Worm (Caenorhabditis elegans) whole organism, L1 larva: Measurements from ENCODE around the gene xbx-6.

ENCODE experiments used
- C34B4.2 ChIP-seq: sonication (generic microtip); optimal IDR thresholded peaks from 2 replicates; lab custom pipeline; 2017; ENCODE audit warnings: mild to moderate bottlenecking, missing genetic modification characterization, missing compliant biosample characterization
- F16B12.6 ChIP-seq: fragments of 150-350 bp; optimal IDR thresholded peaks from 2 replicates; lab custom pipeline; 2014; ENCODE audit warnings: missing biosample characterization, missing genetic modification characterization
- aha-1 ChIP-seq: fragments of 150-350 bp; optimal IDR thresholded peaks from 2 replicates; lab custom pipeline; 2014; ENCODE audit warnings: missing biosample characterization, missing genetic modification characterization
- aly-2 ChIP-seq: fragments of 150-350 bp; optimal IDR thresholded peaks from 2 replicates; lab custom pipeline; 2014; ENCODE audit warnings: missing biosample characterization, missing genetic modification characterization
- ama-1 ChIP-seq: fragments of 150-350 bp; optimal IDR thresholded peaks from 2 replicates; lab custom pipeline; 2014
- blmp-1 ChIP-seq: fragments of 150-350 bp; optimal IDR thresholded peaks from 2 replicates; lab custom pipeline; 2014; ENCODE audit warnings: missing biosample characterization, missing genetic modification characterization
- ceh-63 ChIP-seq: fragments of 200-800 bp; sonication (Bioruptor generic); optimal IDR thresholded peaks from 2 replicates; lab custom pipeline; 2018; ENCODE audit warnings: mild to moderate bottlenecking, missing genetic modification characterization, missing compliant biosample characterization
- ceh-8 ChIP-seq: fragments of 200-800 bp; sonication (Bioruptor generic); optimal IDR thresholded peaks from 2 replicates; lab custom pipeline; 2018; ENCODE audit warnings: mild to moderate bottlenecking, missing genetic modification characterization, moderate library complexity, missing compliant biosample characterization
- ceh-82 ChIP-seq, 3 experiments: fragments of 150-350 bp in 1 of 3; sonication (generic microtip) in 2 of 3; optimal IDR thresholded peaks; 2 replicates each; lab custom pipeline; 2014 to 2017; ENCODE audit warnings: missing biosample characterization in 3 of 3, missing genetic modification characterization in 3 of 3
- ceh-88 ChIP-seq: fragments of 200-800 bp; sonication (Bioruptor generic); IDR thresholded peaks from 2 replicates; pipeline ENCODE4 v1.3.6; 2022; ENCODE audit warnings: missing genetic modification characterization, missing compliant biosample characterization
- ceh-90 ChIP-seq: sonication (generic microtip); optimal IDR thresholded peaks from 2 replicates; lab custom pipeline; 2016; ENCODE audit warnings: missing genetic modification characterization, missing compliant biosample characterization
- dsc-1 ChIP-seq: sonication (generic microtip); optimal IDR thresholded peaks from 2 replicates; lab custom pipeline; 2016; ENCODE audit warnings: mild to moderate bottlenecking, missing genetic modification characterization, missing compliant biosample characterization
- elt-2 ChIP-seq: sonication (generic microtip); optimal IDR thresholded peaks from 2 replicates; lab custom pipeline; 2016; ENCODE audit warnings: missing genetic modification characterization, mild to moderate bottlenecking, inconsistent platforms, missing compliant biosample characterization, missing genetic modification reagents
- fkh-10 ChIP-seq: sonication (generic microtip); optimal IDR thresholded peaks from 2 replicates; lab custom pipeline; 2017; ENCODE audit warnings: missing biosample characterization, missing genetic modification reagents, missing genetic modification characterization
- fkh-4 ChIP-seq: sonication (generic microtip); optimal IDR thresholded peaks from 2 replicates; lab custom pipeline; 2016; ENCODE audit warnings: missing compliant biosample characterization, missing genetic modification characterization, borderline replicate concordance
- fos-1 ChIP-seq: fragments of 150-350 bp; optimal IDR thresholded peaks from 2 replicates; lab custom pipeline; 2014; ENCODE audit warnings: missing biosample characterization, missing genetic modification characterization
- grh-1 ChIP-seq: fragments of 200-800 bp; sonication (Bioruptor generic); IDR thresholded peaks from 2 replicates; pipeline ENCODE4 v1.3.6; 2022; ENCODE audit warnings: missing genetic modification reagents, missing genetic modification characterization, missing compliant biosample characterization
- hlh-4 ChIP-seq: sonication (generic microtip); optimal IDR thresholded peaks from 2 replicates; lab custom pipeline; 2016; ENCODE audit warnings: mild to moderate bottlenecking, missing genetic modification characterization, missing compliant biosample characterization
- hpl-2 ChIP-seq: fragments of 150-350 bp; optimal IDR thresholded peaks from 2 replicates; lab custom pipeline; 2014; ENCODE audit warnings: missing biosample characterization, missing genetic modification reagents, missing genetic modification characterization
- jun-1 ChIP-seq: fragments of 150-350 bp; optimal IDR thresholded peaks from 2 replicates; lab custom pipeline; 2014; ENCODE audit warnings: missing biosample characterization, missing genetic modification reagents, missing genetic modification characterization
- lin-13 ChIP-seq: fragments of 150-350 bp; optimal IDR thresholded peaks from 2 replicates; lab custom pipeline; 2014; ENCODE audit warnings: missing biosample characterization, missing genetic modification reagents, missing genetic modification characterization
- lin-14 ChIP-seq: fragments of 200-800 bp; sonication (Bioruptor generic); optimal IDR thresholded peaks from 2 replicates; lab custom pipeline; 2018; ENCODE audit warnings: mild to moderate bottlenecking, missing genetic modification characterization, moderate library complexity, missing compliant biosample characterization
- lin-15B ChIP-seq: fragments of 150-350 bp; sonication (generic microtip); optimal IDR thresholded peaks from 3 replicates; lab custom pipeline; 2014; ENCODE audit warnings: missing biosample characterization, missing genetic modification characterization
- lir-3 ChIP-seq: sonication (generic microtip); optimal IDR thresholded peaks from 2 replicates; lab custom pipeline; 2016; ENCODE audit warnings: mild to moderate bottlenecking, missing genetic modification characterization, moderate library complexity, missing compliant biosample characterization; ENCODE audit not compliant: poor library complexity
- lsy-2 ChIP-seq, 2 experiments: fragments of 150-350 bp; optimal IDR thresholded peaks; 2 replicates each; lab custom pipeline; 2014; ENCODE audit warnings: missing biosample characterization in 2 of 2, missing genetic modification characterization in 2 of 2
- mab-9 ChIP-seq: fragments of 200-800 bp; sonication (Bioruptor generic); IDR thresholded peaks from 2 replicates; pipeline ENCODE4 v1.3.6; 2022; ENCODE audit warnings: missing genetic modification reagents, missing genetic modification characterization, missing compliant biosample characterization
- mdl-1 ChIP-seq, 2 experiments: fragments of 150-350 bp; optimal IDR thresholded peaks; 2 replicates each; lab custom pipeline; 2014 to 2017; ENCODE audit warnings: missing biosample characterization in 2 of 2, missing genetic modification characterization in 2 of 2, inconsistent platforms in 1 of 2
- mef-2 ChIP-seq: fragments of 150-350 bp; optimal IDR thresholded peaks from 2 replicates; lab custom pipeline; 2014; ENCODE audit warnings: missing biosample characterization, missing genetic modification characterization
- nhr-11 ChIP-seq: fragments of 150-350 bp; optimal IDR thresholded peaks from 2 replicates; lab custom pipeline; 2014; ENCODE audit warnings: missing biosample characterization, missing genetic modification characterization
- nhr-19 ChIP-seq: fragments of 200-800 bp; sonication (Bioruptor generic); conservative IDR thresholded peaks from 2 replicates; pipeline ENCODE4 v1.3.6; 2022; ENCODE audit warnings: missing genetic modification characterization, missing compliant biosample characterization
- nhr-20 ChIP-seq: sonication (generic microtip); optimal IDR thresholded peaks from 2 replicates; lab custom pipeline; 2016; ENCODE audit warnings: mild to moderate bottlenecking, missing genetic modification characterization, missing compliant biosample characterization
- nhr-237 ChIP-seq: fragments of 150-350 bp; optimal IDR thresholded peaks from 2 replicates; lab custom pipeline; 2014; ENCODE audit warnings: missing biosample characterization, missing genetic modification characterization
- nhr-28 ChIP-seq: fragments of 150-350 bp; optimal IDR thresholded peaks from 2 replicates; lab custom pipeline; 2014; ENCODE audit warnings: missing biosample characterization, missing genetic modification characterization
- nhr-47 ChIP-seq: sonication (generic microtip); optimal IDR thresholded peaks from 2 replicates; lab custom pipeline; 2016; ENCODE audit warnings: mild to moderate bottlenecking, missing genetic modification characterization, moderate library complexity, missing compliant biosample characterization
- nhr-71 ChIP-seq: sonication (generic microtip); optimal IDR thresholded peaks from 2 replicates; lab custom pipeline; 2016; ENCODE audit warnings: mild to moderate bottlenecking, missing genetic modification characterization, moderate library complexity, missing compliant biosample characterization
- nhr-76 ChIP-seq: sonication (generic microtip); optimal IDR thresholded peaks from 2 replicates; lab custom pipeline; 2017; ENCODE audit warnings: missing biosample characterization, missing genetic modification characterization
- nhr-77 ChIP-seq: fragments of 150-350 bp; optimal IDR thresholded peaks from 2 replicates; lab custom pipeline; 2014; ENCODE audit warnings: missing biosample characterization, missing genetic modification characterization
- nhr-84 ChIP-seq: sonication (generic microtip); optimal IDR thresholded peaks from 2 replicates; lab custom pipeline; 2017; ENCODE audit warnings: missing biosample characterization, missing genetic modification characterization
- nhr-85 ChIP-seq: sonication (generic microtip); peaks from one replicate; lab custom pipeline; 2016; ENCODE audit warnings: missing genetic modification characterization, inconsistent platforms, missing compliant biosample characterization
- pag-3 ChIP-seq: sonication (generic microtip); optimal IDR thresholded peaks from 2 replicates; lab custom pipeline; 2017; ENCODE audit warnings: missing genetic modification characterization, mild to moderate bottlenecking, missing compliant biosample characterization, antibody characterized with exemption, borderline replicate concordance; ENCODE audit not compliant: insufficient read depth
- pax-3 ChIP-seq: fragments of 200-800 bp; sonication (Bioruptor generic); optimal IDR thresholded peaks from 2 replicates; lab custom pipeline; 2018; ENCODE audit warnings: mild to moderate bottlenecking, missing genetic modification characterization, moderate library complexity, missing compliant biosample characterization
- pqm-1 ChIP-seq: sonication (generic microtip); optimal IDR thresholded peaks from 3 replicates; lab custom pipeline; 2017; ENCODE audit warnings: missing biosample characterization, missing genetic modification characterization
- rnt-1 ChIP-seq: sonication (generic microtip); optimal IDR thresholded peaks from 2 replicates; lab custom pipeline; 2016; ENCODE audit warnings: mild to moderate bottlenecking, missing genetic modification characterization, moderate library complexity, missing compliant biosample characterization
- sox-4 ChIP-seq: sonication (generic microtip); optimal IDR thresholded peaks from 2 replicates; lab custom pipeline; 2016; ENCODE audit warnings: missing genetic modification characterization, missing compliant biosample characterization
- sup-37 ChIP-seq: fragments of 200-800 bp; sonication (Bioruptor generic); optimal IDR thresholded peaks from 2 replicates; lab custom pipeline; 2018; ENCODE audit warnings: mild to moderate bottlenecking, missing genetic modification characterization, missing compliant biosample characterization
- tbx-2 ChIP-seq: sonication (generic microtip); optimal IDR thresholded peaks from 2 replicates; lab custom pipeline; 2016; ENCODE audit warnings: missing genetic modification characterization, missing compliant biosample characterization
- tlp-1 ChIP-seq: fragments of 150-350 bp; optimal IDR thresholded peaks from 2 replicates; lab custom pipeline; 2014; ENCODE audit warnings: missing biosample characterization, missing genetic modification characterization
- unc-130 ChIP-seq: fragments of 150-350 bp; optimal IDR thresholded peaks from 2 replicates; lab custom pipeline; 2017; ENCODE audit warnings: missing biosample characterization, missing genetic modification characterization, inconsistent platforms
- unc-62 ChIP-seq: fragments of 150-350 bp; optimal IDR thresholded peaks from 2 replicates; lab custom pipeline; 2014; ENCODE audit warnings: missing biosample characterization, missing genetic modification reagents, missing genetic modification characterization
- unc-86 ChIP-seq: sonication (generic microtip); optimal IDR thresholded peaks from 2 replicates; lab custom pipeline; 2016; ENCODE audit warnings: missing genetic modification characterization, missing compliant biosample characterization
- unc-98 ChIP-seq: fragments of 200-800 bp; sonication (Bioruptor generic); IDR thresholded peaks from 2 replicates; pipeline ENCODE4 v1.3.6; 2022; ENCODE audit warnings: missing genetic modification characterization, missing compliant biosample characterization
- xbp-1 ChIP-seq: sonication (generic microtip); optimal IDR thresholded peaks from 2 replicates; lab custom pipeline; 2016; ENCODE audit warnings: missing genetic modification characterization, missing compliant biosample characterization
- zip-4 ChIP-seq: fragments of 200-800 bp; sonication (Bioruptor generic); optimal IDR thresholded peaks from 2 replicates; lab custom pipeline; 2018; ENCODE audit warnings: mild to moderate bottlenecking, missing genetic modification characterization, moderate library complexity, missing compliant biosample characterization
- ztf-11 ChIP-seq, 2 experiments: sonication (generic microtip); optimal IDR thresholded peaks; 2 replicates each; lab custom pipeline; 2016 to 2017; ENCODE audit warnings: missing genetic modification characterization in 2 of 2, missing biosample characterization in 1 of 2, missing compliant biosample characterization in 1 of 2
- ztf-4 ChIP-seq: fragments of 150-350 bp; optimal IDR thresholded peaks from 2 replicates; lab custom pipeline; 2014; ENCODE audit warnings: missing biosample characterization, missing genetic modification characterization

The xbx-6 gene

DNA sequence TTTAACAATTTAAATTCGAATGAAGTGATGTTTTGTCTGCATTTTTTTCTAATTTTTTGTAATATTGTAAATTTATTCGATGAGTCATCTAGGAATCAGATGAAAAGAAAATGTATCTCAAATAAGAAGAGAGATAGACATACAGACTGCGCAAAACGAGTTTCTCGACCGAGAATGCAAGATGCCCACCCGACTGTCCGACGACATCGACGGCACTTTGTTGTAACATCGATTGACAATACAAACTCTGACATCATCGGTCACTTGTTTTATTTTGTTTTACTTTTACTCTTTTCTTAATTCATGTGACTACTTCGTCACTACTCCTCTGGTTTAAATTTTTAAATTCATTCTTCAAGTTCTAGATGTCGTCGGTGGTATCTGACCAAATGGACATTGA is 38.0 kb downstream of the xbx-6 start, which contains the start of gene sta-2 (continued):
- TF ChIP-seq ceh-8 (GFP tag; lab: Kevin White, UChicago) (no peak), ztf-11 (tag; optimal IDR thresholded peaks at IDR 0.05; lab: Kevin White, UChicago) (no peak), rnt-1 (tag; lab: Kevin White, UChicago) (no peak), sox-4 (no peak), ceh-90 (tag; lab: Kevin White, UChicago) (no peak), nhr-71 (tag; lab: Kevin White, UChicago) (peak; percentile 67), unc-98 (no peak), dsc-1 (tag; lab: Kevin White, UChicago) (no peak), lir-3 (tag; lab: Kevin White, UChicago) (no peak), jun-1 (tag; lab: Kevin White, UChicago) (no peak), zip-4 (GFP tag; lab: Kevin White, UChicago) (no peak), xbp-1 (tag; lab: Kevin White, UChicago) (no peak), lsy-2 (tag; optimal IDR thresholded peaks at IDR 0.05; lab: Kevin White, UChicago) (peak in 1 of 2 experiments; percentile 48), fos-1 (tag; lab: Kevin White, UChicago) (no peak), lin-15B (tag; lab: Kevin White, UChicago) (no peak), elt-2 (tag; lab: Kevin White, UChicago) (no peak), ceh-82 (tag; optimal IDR thresholded peaks at IDR 0.05; lab: Kevin White, UChicago) (no peak), mdl-1 (tag; optimal IDR thresholded peaks at IDR 0.05; lab: Kevin White, UChicago) (peak in 1 of 2 experiments; percentile 61), lin-14 (GFP tag; lab: Kevin White, UChicago) (peak; percentile 69), pax-3 (no peak), hpl-2 (GFP tag; lab: Kevin White, UChicago) (no peak), nhr-20 (tag; lab: Kevin White, UChicago) (peak; percentile 70), nhr-47 (tag; lab: Kevin White, UChicago) (no peak), nhr-85 (peak; percentile 93), tbx-2 (tag; lab: Kevin White, UChicago) (peak; percentile 47), sup-37 (GFP tag; lab: Kevin White, UChicago) (no peak), nhr-76 (tag; lab: Kevin White, UChicago) (no peak), nhr-28 (tag; lab: Kevin White, UChicago) (no peak), F16B12.6 (no peak), nhr-19 (GFP tag; lab: Robert Waterston, UW) (no peak), grh-1 (GFP tag; lab: Robert Waterston, UW) (peak; percentile 81), pqm-1 (tag; lab: Kevin White, UChicago) (no peak), fkh-4 (no peak), nhr-77 (tag; lab: Kevin White, UChicago) (no peak), ceh-88 (GFP tag; lab: Robert Waterston, UW) (no peak), mef-2 (tag; lab: Kevin White, UChicago) (no peak), fkh-10 (GFP tag; lab: Kevin White, UChicago) (no peak), unc-62 (GFP tag; lab: Kevin White, UChicago) (no peak), ama-1 (lab: Kevin White, UChicago) (no peak), hlh-4 (tag; lab: Kevin White, UChicago) (no peak), C34B4.2 (no peak), blmp-1 (tag; lab: Kevin White, UChicago) (peak; percentile 86), nhr-237 (tag; lab: Kevin White, UChicago) (no peak), aha-1 (no peak), lin-13 (GFP tag; lab: Kevin White, UChicago) (no peak), nhr-84 (tag; lab: Kevin White, UChicago) (no peak), pag-3 (tag; lab: Kevin White, UChicago) (no peak), nhr-11 (tag; lab: Kevin White, UChicago) (no peak), ceh-63 (no peak), tlp-1 (tag; lab: Kevin White, UChicago) (no peak), mab-9 (no peak), unc-86 (tag; lab: Kevin White, UChicago) (no peak), ztf-4 (no peak), unc-130 (tag; lab: Kevin White, UChicago) (peak; percentile 35), aly-2 (tag; lab: Kevin White, UChicago) (no peak)
